Worm (Caenorhabditis elegans): Measurements from ENCODE around the gene C15C8.5.

- TF ChIP-seq him-1 (tag; optimal IDR thresholded peaks at IDR 0.05): no peak
- TF ChIP-seq dao-5 (tag; optimal IDR thresholded peaks at IDR 0.05): no peak
Observed at ce11 chrV:12714120-12714519, 33.7 kb upstream of the C15C8.5 start, which contains the start of gene R11D1.4.

Measured in whole organism, L4/young adult.